Worm (Caenorhabditis elegans) whole organism, early embryonic: ENCODE measurements around the gene C14E2.5.

Experiments
- B0310.2 ChIP-seq: sonication (generic microtip); optimal IDR thresholded peaks from 2 replicates; lab custom pipeline; 2016; ENCODE audit warnings: mild to moderate bottlenecking, missing genetic modification characterization, missing compliant biosample characterization
- F13C5.2 ChIP-seq: sonication (generic microtip); optimal IDR thresholded peaks from 2 replicates; lab custom pipeline; 2017; ENCODE audit warnings: mild to moderate bottlenecking, missing genetic modification characterization, inconsistent platforms, missing compliant biosample characterization
- aly-1 ChIP-seq: sonication (generic microtip); optimal IDR thresholded peaks from 2 replicates; lab custom pipeline; 2016; ENCODE audit warnings: missing genetic modification characterization, missing compliant biosample characterization
- ama-1 ChIP-seq: fragments of 150-350 bp; optimal IDR thresholded peaks from 2 replicates; lab custom pipeline; 2014
- ceh-13 ChIP-seq: fragments of 200-800 bp; sonication (Bioruptor generic); optimal IDR thresholded peaks from 2 replicates; lab custom pipeline; 2018; ENCODE audit warnings: mild to moderate bottlenecking, missing genetic modification characterization, missing compliant biosample characterization
- ceh-36 ChIP-seq: sonication (generic microtip); optimal IDR thresholded peaks from 2 replicates; lab custom pipeline; 2016; ENCODE audit warnings: missing genetic modification characterization, inconsistent platforms, missing compliant biosample characterization
- ets-7 ChIP-seq: sonication (generic microtip); optimal IDR thresholded peaks from 2 replicates; lab custom pipeline; 2016; ENCODE audit warnings: missing genotype, missing genetic modification characterization, missing compliant biosample characterization
- flt-1 ChIP-seq: fragments of 200-800 bp; sonication (Bioruptor generic); IDR thresholded peaks from 2 replicates; pipeline ENCODE4 v1.3.6; 2022; ENCODE audit warnings: missing genetic modification characterization, missing compliant biosample characterization
- hmbx-1 ChIP-seq: sonication (generic microtip); optimal IDR thresholded peaks from 2 replicates; lab custom pipeline; 2016; ENCODE audit warnings: mild to moderate bottlenecking, missing genetic modification characterization, missing compliant biosample characterization
- hmg-4 ChIP-seq: fragments of 200-800 bp; sonication (Bioruptor generic); optimal IDR thresholded peaks from 2 replicates; lab custom pipeline; 2018; ENCODE audit warnings: mild to moderate bottlenecking, missing genetic modification characterization, missing compliant biosample characterization
- hnd-1 ChIP-seq: sonication (generic microtip); optimal IDR thresholded peaks from 2 replicates; lab custom pipeline; 2016; ENCODE audit warnings: missing genetic modification characterization, missing compliant biosample characterization
- pes-1 ChIP-seq: fragments of 200-800 bp; sonication (Bioruptor generic); IDR thresholded peaks from 2 replicates; pipeline ENCODE4 v1.3.6; 2022; ENCODE audit warnings: missing genetic modification reagents, missing genetic modification characterization, missing compliant biosample characterization
- scrt-1 ChIP-seq: fragments of 200-800 bp; sonication (Bioruptor generic); IDR thresholded peaks from 2 replicates; pipeline ENCODE4 v1.3.6; 2022; ENCODE audit warnings: missing genetic modification characterization, missing compliant biosample characterization
- sea-1 ChIP-seq: fragments of 200-800 bp; sonication (Bioruptor generic); conservative IDR thresholded peaks from 2 replicates; pipeline ENCODE4 v1.3.6; 2022; ENCODE audit warnings: missing genetic modification characterization, missing compliant biosample characterization
- tbx-11 ChIP-seq: fragments of 200-800 bp; sonication (Bioruptor generic); IDR thresholded peaks from 2 replicates; pipeline ENCODE4 v1.3.6; 2022; ENCODE audit warnings: missing genetic modification characterization, missing compliant biosample characterization
- tbx-37 ChIP-seq: fragments of 200-800 bp; sonication (Bioruptor generic); conservative IDR thresholded peaks from 2 replicates; pipeline ENCODE4 v1.3.6; 2022; ENCODE audit warnings: missing genetic modification reagents, missing genetic modification characterization, missing compliant biosample characterization
- tra-4 ChIP-seq: sonication (generic microtip); optimal IDR thresholded peaks from 2 replicates; lab custom pipeline; 2017; ENCODE audit warnings: missing genetic modification characterization, missing compliant biosample characterization

Gene C14E2.5

DNA sequence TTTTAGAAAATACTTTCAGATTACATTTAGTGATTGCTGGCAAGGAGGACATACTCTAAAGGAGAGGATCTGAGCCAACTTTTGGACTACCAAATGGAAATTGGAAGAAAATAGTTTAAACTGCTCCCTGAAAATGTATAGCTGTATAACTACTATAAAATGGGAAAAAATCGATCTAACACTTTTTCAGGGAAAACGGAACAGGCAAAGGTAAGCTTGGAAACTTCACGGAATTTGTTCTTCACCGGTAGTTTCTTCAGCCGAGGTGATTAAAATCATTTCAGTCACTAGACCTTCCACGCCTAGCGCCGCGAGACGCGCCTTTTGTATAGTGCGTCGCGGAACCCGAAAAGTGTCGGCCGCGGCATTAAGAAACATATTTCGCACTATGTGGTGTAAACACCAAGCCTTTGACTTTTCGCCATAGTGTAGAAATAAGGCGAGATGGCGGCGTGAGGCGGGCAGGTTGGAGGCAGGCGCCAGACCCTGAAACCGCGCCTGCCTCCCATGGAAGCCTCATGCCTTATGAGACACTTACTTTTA lies at the start of gene C14E2.5:
TSS of gene C14E2.5 (minus strand) at position 51 of the 543 bp plus-strand sequence.
- TF ChIP-seq tbx-37 (GFP tag; lab: Robert Waterston, UW) (no peak), ets-7 (tag; lab: Kevin White, UChicago) (no peak), B0310.2 (tag; lab: Kevin White, UChicago) (no peak), ama-1 (lab: Kevin White, UChicago) (no peak), hmbx-1 (no peak), aly-1 (tag; lab: Kevin White, UChicago) (no peak), scrt-1 (GFP tag; lab: Robert Waterston, UW) (no peak), ceh-13 (GFP tag; lab: Kevin White, UChicago) (no peak), hnd-1 (no peak)

DNA sequence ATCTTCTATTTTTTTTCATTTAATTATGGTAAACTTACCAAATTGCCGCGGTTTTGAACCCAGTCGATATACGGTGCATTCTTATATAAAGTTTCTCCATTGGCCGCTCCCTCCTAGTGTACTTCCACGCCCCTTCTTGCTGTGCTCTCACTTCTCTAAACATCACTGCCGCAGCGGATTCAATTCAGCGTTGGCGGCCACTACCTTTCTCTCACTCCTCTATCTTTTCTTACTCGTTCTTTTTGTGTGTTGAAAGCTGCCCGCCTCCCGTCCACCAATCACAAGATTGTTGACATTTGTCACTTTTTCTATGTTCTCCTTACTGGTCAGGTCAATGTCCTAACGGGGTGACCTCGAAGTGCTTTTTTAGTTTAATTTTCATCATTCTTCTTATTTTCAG lies 45.9 kb upstream of the C14E2.5 start:
- TF ChIP-seq pes-1 (GFP tag; lab: Robert Waterston, UW) (no peak), ets-7 (tag; lab: Kevin White, UChicago) (no peak), ceh-13 (GFP tag; lab: Kevin White, UChicago) (no peak), tbx-11 (GFP tag; lab: Robert Waterston, UW) (no peak), flt-1 (GFP tag; lab: Robert Waterston, UW) (no peak), sea-1 (GFP tag; lab: Robert Waterston, UW) (no peak), ama-1 (lab: Kevin White, UChicago) (no peak), aly-1 (tag; lab: Kevin White, UChicago) (no peak)

DNA sequence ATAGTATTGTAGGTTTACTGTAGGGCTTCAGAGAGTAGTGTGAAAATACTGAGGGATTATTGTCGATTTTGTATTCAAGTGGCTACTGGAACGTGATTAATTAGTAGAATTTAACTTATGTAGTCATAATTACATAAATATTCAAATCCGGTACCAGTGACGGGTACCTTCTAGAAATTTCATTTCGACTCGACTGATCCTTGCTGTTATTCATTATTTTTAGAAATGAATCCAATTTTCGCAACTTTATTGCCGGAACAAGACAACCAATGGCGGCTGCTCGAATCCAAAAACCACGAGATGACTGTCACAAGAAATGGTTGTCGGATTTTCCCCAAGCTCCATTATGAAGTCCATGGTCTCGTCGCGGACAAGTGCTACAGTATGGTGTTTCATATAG lies 39.8 kb upstream of the C14E2.5 start, which contains the start of gene tbx-41:
TSS of gene tbx-41 (plus strand) at position 301 of the 400 bp plus-strand sequence.
- TF ChIP-seq ets-7 (tag; lab: Kevin White, UChicago) (no peak), hmg-4 (GFP tag; lab: Kevin White, UChicago) (no peak), flt-1 (GFP tag; lab: Robert Waterston, UW) (no peak), pes-1 (GFP tag; lab: Robert Waterston, UW) (no peak), tra-4 (tag; lab: Kevin White, UChicago) (no peak), ceh-13 (GFP tag; lab: Kevin White, UChicago) (no peak), ceh-36 (tag; lab: Kevin White, UChicago) (no peak), tbx-37 (GFP tag; lab: Robert Waterston, UW) (no peak)

DNA sequence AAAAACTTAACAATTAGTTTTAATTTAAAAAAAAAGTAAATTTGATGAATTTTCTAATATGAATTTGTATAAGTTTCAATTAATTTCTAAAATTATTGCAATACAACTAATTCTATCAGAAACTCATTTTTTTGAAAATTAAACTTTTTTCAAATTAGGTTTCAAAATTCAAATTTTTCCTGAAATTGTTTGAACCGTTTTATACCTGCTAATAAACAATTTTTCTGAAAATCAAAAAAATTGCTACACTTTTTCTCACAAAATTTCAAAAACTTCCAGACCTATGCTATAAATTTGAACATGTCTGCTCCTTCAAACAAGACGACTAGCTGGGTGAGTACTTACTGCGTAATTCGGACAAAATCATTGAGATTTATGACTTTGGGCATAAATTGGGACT lies 35.3 kb upstream of the C14E2.5 start, which contains the start of gene T26C11.8:
TSS of gene T26C11.8 (plus strand) at position 301 of the 400 bp plus-strand sequence.
- no peak for TF ChIP-seq tbx-37 (GFP tag; lab: Robert Waterston, UW)
- TF ChIP-seq aly-1 (tag; lab: Kevin White, UChicago), result no peak
- no peak for TF ChIP-seq tbx-11 (GFP tag; lab: Robert Waterston, UW)
- TF ChIP-seq B0310.2 (tag; lab: Kevin White, UChicago), result no peak
- no peak for TF ChIP-seq hmbx-1

DNA sequence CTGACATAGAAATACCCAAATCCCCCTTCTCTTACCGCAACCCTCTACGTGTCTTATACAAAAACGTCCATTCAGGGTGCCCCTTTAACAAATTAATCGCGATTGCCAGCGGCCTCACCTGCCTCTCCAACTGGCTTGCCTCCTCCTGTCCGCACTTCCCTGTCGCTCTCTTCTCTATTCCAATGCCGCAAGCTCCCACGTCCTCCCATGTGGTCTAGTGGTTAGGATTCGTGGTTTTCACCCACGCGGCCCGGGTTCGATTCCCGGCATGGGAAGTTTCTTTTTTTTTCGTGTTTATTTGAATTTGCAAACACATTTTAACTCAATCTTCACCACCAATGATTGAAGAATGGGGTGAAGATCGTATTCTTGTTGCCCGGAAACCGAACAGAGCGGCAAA lies 33.5 kb upstream of the C14E2.5 start:
- TF ChIP-seq hmbx-1 (no peak), ets-7 (tag; lab: Kevin White, UChicago) (peak; percentile 79), tra-4 (tag; lab: Kevin White, UChicago) (peak; percentile 59), ama-1 (lab: Kevin White, UChicago) (no peak), aly-1 (tag; lab: Kevin White, UChicago) (peak; percentile 86), pes-1 (GFP tag; lab: Robert Waterston, UW) (peak; percentile 91), ceh-13 (GFP tag; lab: Kevin White, UChicago) (peak; percentile 73), hmg-4 (GFP tag; lab: Kevin White, UChicago) (peak; percentile 88), sea-1 (GFP tag; lab: Robert Waterston, UW) (peak; percentile 91), hnd-1 (peak; percentile 57), tbx-37 (GFP tag; lab: Robert Waterston, UW) (peak; percentile 85), scrt-1 (GFP tag; lab: Robert Waterston, UW) (peak; percentile 90), F13C5.2 (peak; percentile 87), B0310.2 (tag; lab: Kevin White, UChicago) (peak; percentile 63), tbx-11 (GFP tag; lab: Robert Waterston, UW) (peak; percentile 88), flt-1 (GFP tag; lab: Robert Waterston, UW) (peak; percentile 89), ceh-36 (tag; lab: Kevin White, UChicago) (peak; percentile 73)

DNA sequence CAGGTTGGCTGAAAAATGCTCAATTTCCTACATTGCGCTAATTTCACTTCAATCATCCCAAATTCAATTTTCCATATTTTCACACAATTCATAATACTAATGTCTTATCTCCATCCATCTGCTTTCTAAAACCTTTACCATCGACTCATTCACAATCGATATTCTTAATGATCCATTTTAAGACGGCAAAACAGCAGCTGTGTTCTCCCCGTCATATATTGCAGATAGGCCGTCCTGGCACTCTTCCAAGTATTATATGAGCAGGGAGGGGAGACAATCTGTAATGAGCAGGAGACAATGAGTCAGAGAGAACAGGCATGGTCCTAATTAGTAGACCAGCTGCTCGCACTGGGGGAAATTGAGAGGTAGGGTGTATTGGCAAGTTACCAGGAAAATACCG lies 32.6 kb upstream of the C14E2.5 start:
- TF ChIP-seq flt-1 (GFP tag; lab: Robert Waterston, UW) (no peak), ceh-36 (tag; lab: Kevin White, UChicago) (no peak), hmg-4 (GFP tag; lab: Kevin White, UChicago) (no peak), sea-1 (GFP tag; lab: Robert Waterston, UW) (no peak), hmbx-1 (no peak), hnd-1 (no peak), tbx-37 (GFP tag; lab: Robert Waterston, UW) (no peak), pes-1 (GFP tag; lab: Robert Waterston, UW) (no peak), ceh-13 (GFP tag; lab: Kevin White, UChicago) (no peak), aly-1 (tag; lab: Kevin White, UChicago) (no peak), tbx-11 (GFP tag; lab: Robert Waterston, UW) (no peak), ama-1 (lab: Kevin White, UChicago) (no peak), tra-4 (tag; lab: Kevin White, UChicago) (no peak), B0310.2 (tag; lab: Kevin White, UChicago) (no peak), scrt-1 (GFP tag; lab: Robert Waterston, UW) (no peak), ets-7 (tag; lab: Kevin White, UChicago) (no peak), F13C5.2 (no peak)

DNA sequence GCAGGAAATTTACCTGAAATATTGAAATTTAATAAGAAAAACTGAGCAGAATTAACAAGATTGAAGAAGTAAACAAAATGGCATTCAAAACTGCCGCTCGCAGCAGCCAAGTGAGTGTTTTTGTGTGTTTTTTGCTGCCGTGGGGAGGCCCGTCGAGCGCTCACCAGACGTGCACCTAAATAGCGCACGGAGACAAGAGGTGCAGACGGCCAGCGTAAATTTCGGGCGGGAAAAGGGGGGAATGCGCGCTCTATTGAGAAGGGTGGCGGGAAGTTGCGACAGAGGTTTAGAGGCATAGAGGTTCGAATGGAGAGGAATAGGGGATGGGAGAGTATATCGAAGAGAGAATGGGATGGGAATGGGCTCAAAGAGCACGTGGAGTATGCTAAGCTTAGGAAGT lies 31.0 kb upstream of the C14E2.5 start, which contains the start of gene ceh-39:
TSS of gene ceh-39 (minus strand) at position 13 of the 400 bp plus-strand sequence.
- TF ChIP-seq sea-1 (GFP tag; lab: Robert Waterston, UW), result no peak; the same call in 1 of the 2 replicates
- TF ChIP-seq F13C5.2, result peak; percentile 33
- TF ChIP-seq ceh-36 (tag; lab: Kevin White, UChicago), result peak; percentile 29
- peak; percentile 41 for TF ChIP-seq aly-1 (tag; lab: Kevin White, UChicago)
- no peak for TF ChIP-seq tbx-37 (GFP tag; lab: Robert Waterston, UW)
- TF ChIP-seq hmg-4 (GFP tag; lab: Kevin White, UChicago), result peak; percentile 76
- no peak for TF ChIP-seq tbx-11 (GFP tag; lab: Robert Waterston, UW)
- no peak for TF ChIP-seq B0310.2 (tag; lab: Kevin White, UChicago)
- TF ChIP-seq flt-1 (GFP tag; lab: Robert Waterston, UW), result 0 out of 2 replicates have a peak, but pooled peaks have one; percentile 10
